Worm (Caenorhabditis elegans): ENCODE results near the gene srt-59.

Gene srt-59

DNA sequence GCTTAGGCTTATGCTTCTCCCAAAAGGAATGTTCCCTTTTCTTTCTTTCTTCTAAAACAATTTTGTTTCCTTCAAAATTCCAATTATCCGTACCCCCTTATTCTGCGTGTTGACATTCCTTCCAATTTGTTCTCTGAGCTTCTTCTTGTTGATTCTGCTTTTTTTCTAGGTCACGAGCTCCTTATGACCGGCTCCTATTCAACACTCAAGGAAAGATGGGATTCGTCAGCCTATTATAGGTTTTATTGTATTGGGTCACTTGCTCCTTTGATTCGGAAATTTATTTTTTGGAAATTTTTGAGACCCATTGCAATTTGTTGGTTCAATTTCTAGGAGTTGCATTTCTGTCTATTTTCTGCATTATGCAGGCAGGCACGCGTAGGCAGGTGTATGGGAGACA, 37.7 kb upstream of the srt-59 start (continued):
- TF ChIP-seq ztf-6 (GFP tag; IDR thresholded peaks at IDR 0.05) (no peak), cebp-2 (GFP tag; IDR thresholded peaks at IDR 0.05) (no peak), mcd-1 (GFP tag; IDR thresholded peaks at IDR 0.05) (no peak)

DNA sequence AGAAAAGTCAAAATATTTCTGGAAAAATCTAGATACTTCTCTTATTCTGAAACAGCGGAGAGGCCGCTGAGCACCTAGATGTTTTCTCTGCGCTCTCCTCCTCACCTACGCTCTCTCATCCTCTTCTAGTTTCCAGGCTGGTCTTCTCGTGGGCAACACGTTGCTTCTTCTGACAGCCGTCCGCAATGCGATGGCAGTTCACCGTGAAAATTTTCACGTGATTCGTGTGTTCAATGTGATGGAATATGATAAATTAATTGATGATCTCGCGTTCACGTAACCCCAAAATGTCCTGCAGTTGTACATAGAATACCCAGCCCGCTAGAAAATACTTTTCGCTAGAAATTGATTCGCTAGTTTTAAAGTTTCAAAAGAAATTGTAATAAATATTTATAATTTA, 32.1 kb upstream of the srt-59 start:
- TF ChIP-seq K12H6.12 (tag; optimal IDR thresholded peaks at IDR 0.05) (no peak), F49E8.2 (tag; optimal IDR thresholded peaks at IDR 0.05; ENCODE audit: insufficient read depth) (no peak), atf-7 (tag; optimal IDR thresholded peaks at IDR 0.05) (no peak), F55B11.4 (tag; optimal IDR thresholded peaks at IDR 0.05; ENCODE audit: borderline replicate concordance, insufficient read depth) (no peak), fkh-3 (tag; optimal IDR thresholded peaks at IDR 0.05) (no peak), ama-1 (optimal IDR thresholded peaks at IDR 0.05) (no peak), ama-1 (GFP tag; optimal IDR thresholded peaks at IDR 0.05) (no peak), hmg-1.2 (GFP tag; IDR thresholded peaks at IDR 0.05) (peak; percentile 75), aptf-2 (GFP tag; conservative IDR thresholded peaks at IDR 0.05) (no peak), lin-40 (tag; optimal IDR thresholded peaks at IDR 0.05) (peak; percentile 9)

DNA sequence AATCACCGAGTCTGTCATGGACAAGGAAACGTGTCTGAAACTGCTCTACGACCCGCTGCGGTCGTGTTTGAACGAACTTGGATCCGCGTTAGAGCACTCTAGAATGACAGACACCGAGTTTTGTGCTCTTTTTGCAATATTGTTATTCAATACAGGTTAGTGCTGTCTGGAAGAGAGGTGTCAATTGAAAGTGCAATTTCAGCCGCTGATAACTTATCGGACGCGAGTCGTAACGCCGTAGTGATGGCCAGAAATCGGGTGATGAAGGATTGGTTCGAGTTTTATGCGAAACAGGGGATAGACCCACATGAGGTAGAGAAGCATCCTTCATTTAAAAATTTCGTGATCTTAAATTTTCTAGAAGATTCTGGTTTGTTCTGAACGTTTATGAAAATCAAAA, 30.4 kb upstream of the srt-59 start:
- peak; percentile 56 for TF ChIP-seq dox-1 (GFP tag; IDR thresholded peaks at IDR 0.05)
- no peak for TF ChIP-seq hsf-1 (GFP tag; IDR thresholded peaks at IDR 0.05)
- TF ChIP-seq let-607 (tag; optimal IDR thresholded peaks at IDR 0.05) = peak in 1 of 2 experiments; percentile 23
- TF ChIP-seq Y53G8AR.9 (GFP tag; conservative IDR thresholded peaks at IDR 0.05) = 0 out of 2 replicates have a peak, but pooled peaks have one; percentile 18
- peak; percentile 69 for TF ChIP-seq nhr-80 (tag; optimal IDR thresholded peaks at IDR 0.05)
- TF ChIP-seq lin-26 (GFP tag; IDR thresholded peaks at IDR 0.05) = 0 out of 2 replicates have a peak, but pooled peaks have one; percentile 32
- no peak for TF ChIP-seq B0035.1 (tag; optimal IDR thresholded peaks at IDR 0.05)

DNA sequence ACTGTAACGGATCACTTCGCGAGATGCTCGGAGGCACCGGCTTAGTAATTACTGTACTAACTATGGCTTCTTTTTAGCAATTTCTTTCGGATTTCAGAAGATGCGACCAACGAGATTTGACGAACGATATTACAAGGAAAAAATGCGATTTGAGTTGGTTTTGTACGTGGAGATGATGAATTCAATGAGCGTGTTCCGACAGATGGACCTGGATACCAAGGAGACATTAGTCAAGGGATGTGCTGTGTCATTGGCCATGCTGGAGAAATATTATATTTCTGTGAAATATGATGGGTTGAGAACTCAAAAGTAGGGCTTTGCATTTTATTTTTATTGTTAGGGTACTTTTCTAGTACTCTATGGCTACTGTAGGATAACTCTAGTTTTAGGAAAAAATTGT, 29.1 kb upstream of the srt-59 start:
- TF ChIP-seq unc-62 (GFP tag; optimal IDR thresholded peaks at IDR 0.05) (no peak), ztf-18 (tag; optimal IDR thresholded peaks at IDR 0.05) (no peak), xnd-1 (tag; optimal IDR thresholded peaks at IDR 0.05) (no peak), efl-1 (GFP tag; optimal IDR thresholded peaks at IDR 0.05) (no peak), lir-1 (GFP tag; conservative IDR thresholded peaks at IDR 0.05) (no peak), snpc-1.1 (tag; optimal IDR thresholded peaks at IDR 0.05; ENCODE audit: insufficient read depth) (no peak), F55B11.4 (tag; optimal IDR thresholded peaks at IDR 0.05; ENCODE audit: borderline replicate concordance, insufficient read depth) (no peak), snpc-4 (GFP tag; optimal IDR thresholded peaks at IDR 0.05) (no peak), snpc-4 (tag; optimal IDR thresholded peaks at IDR 0.05) (no peak)

DNA sequence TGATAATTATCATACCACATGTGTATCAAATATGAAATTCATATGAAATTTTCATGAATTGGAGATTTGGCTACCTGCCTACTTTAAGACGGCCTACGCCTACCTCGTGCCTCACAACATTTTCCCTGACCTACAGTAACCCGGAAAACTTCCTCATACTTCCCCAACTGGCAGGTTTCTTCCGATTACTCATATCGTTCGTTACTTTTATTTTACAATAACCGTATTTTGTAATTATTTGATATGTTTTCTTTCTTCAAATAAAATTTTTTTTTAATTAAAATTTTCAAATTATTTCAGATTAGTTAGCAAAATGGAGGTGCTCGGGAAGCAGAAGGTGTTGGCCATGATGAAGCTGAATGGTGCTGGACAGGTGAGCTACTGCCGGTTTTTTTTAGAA, 25.7 kb upstream of the srt-59 start, which contains the start of gene nhr-76:
Gene nhr-76 (plus strand): TSS at position 301 of the 400 bp plus-strand sequence.
- no peak for TF ChIP-seq nhr-179 (tag; optimal IDR thresholded peaks at IDR 0.05)

DNA sequence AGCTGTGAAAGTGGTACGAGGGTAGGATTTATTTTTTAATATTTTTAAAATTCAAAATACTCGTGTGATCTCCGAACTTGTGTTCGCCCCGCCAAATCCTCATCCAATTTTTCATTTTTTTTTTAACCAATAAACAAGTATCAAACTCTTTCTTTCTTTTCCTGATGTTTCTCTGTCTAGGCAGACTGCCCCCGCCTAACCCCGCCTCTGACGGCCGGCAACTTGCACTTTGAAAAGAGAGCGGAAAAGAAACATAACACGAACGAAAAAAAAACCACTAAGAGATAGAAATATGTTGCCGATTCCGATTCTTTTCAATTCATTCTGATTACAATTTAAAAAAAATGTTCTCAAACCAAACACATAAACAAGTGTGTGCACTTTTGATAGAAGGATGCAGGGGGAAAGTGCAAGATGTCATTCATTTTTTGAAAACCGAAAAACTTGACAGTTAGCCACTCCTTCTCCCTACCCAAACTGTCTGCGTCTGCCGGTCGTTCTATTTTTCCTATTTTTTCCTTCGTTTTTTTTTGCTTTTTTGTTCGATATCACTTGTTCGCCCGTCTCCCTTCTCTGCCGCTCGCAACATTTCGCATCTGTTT, 24.6 kb upstream of the srt-59 start:
- TF ChIP-seq hrde-1 (tag; optimal IDR thresholded peaks at IDR 0.05; ENCODE audit: borderline replicate concordance) (no peak), C06A6.2 (GFP tag; conservative IDR thresholded peaks at IDR 0.05) (no peak), ceh-100 (GFP tag; IDR thresholded peaks at IDR 0.05) (no peak), Y67H2A.10 (GFP tag; conservative IDR thresholded peaks at IDR 0.05) (no peak), aptf-3 (GFP tag; IDR thresholded peaks at IDR 0.05) (no peak), unc-62 (GFP tag; optimal IDR thresholded peaks at IDR 0.05) (peak; percentile 81), F23B12.7 (tag; optimal IDR thresholded peaks at IDR 0.05; ENCODE audit: insufficient read depth) (no peak), ceh-58 (GFP tag; IDR thresholded peaks at IDR 0.05) (no peak), pbrm-1 (GFP tag; IDR thresholded peaks at IDR 0.05) (no peak), hmg-1.2 (GFP tag; IDR thresholded peaks at IDR 0.05) (no peak), rcor-1 (GFP tag; IDR thresholded peaks at IDR 0.05) (no peak), lin-40 (tag; optimal IDR thresholded peaks at IDR 0.05) (peak; percentile 53), snpc-4 (GFP tag; optimal IDR thresholded peaks at IDR 0.05) (no peak), snpc-4 (tag; optimal IDR thresholded peaks at IDR 0.05) (peak in 2 of 4 experiments; percentile 5 to 18), ztf-18 (tag; optimal IDR thresholded peaks at IDR 0.05) (no peak), egl-44 (GFP tag; IDR thresholded peaks at IDR 0.05) (no peak), let-607 (tag; optimal IDR thresholded peaks at IDR 0.05) (no peak)
